Worm (Caenorhabditis elegans) whole organism, L4 larva: ENCODE data around the gene ugtp-1.

Experiments used
- F10B5.3 ChIP-seq: sonication (generic microtip); optimal IDR thresholded peaks from 2 replicates; lab custom pipeline; 2016; ENCODE audit warnings: mild to moderate bottlenecking, missing genetic modification characterization, missing compliant biosample characterization
- F49E8.2 ChIP-seq: sonication (generic microtip); optimal IDR thresholded peaks from 2 replicates; lab custom pipeline; 2016; ENCODE audit warnings: missing compliant biosample characterization, mild to moderate bottlenecking, missing genetic modification characterization, borderline replicate concordance
- Y5F2A.4 ChIP-seq: fragments of 200-800 bp; sonication (Bioruptor generic); optimal IDR thresholded peaks from 2 replicates; lab custom pipeline; 2018; ENCODE audit warnings: mild to moderate bottlenecking, missing genetic modification characterization, missing compliant biosample characterization
- attf-4 ChIP-seq: sonication (generic microtip); optimal IDR thresholded peaks from 3 replicates; lab custom pipeline; 2017; ENCODE audit warnings: missing biosample characterization, missing genetic modification characterization
- ceh-20 ChIP-seq: fragments of 200-800 bp; sonication (Bioruptor generic); IDR thresholded peaks from 2 replicates; pipeline ENCODE4 v1.3.6; 2022; ENCODE audit warnings: missing genetic modification reagents, missing genetic modification characterization, missing compliant biosample characterization
- ceh-44 ChIP-seq: fragments of 200-800 bp; sonication (Bioruptor generic); IDR thresholded peaks from 2 replicates; pipeline ENCODE4 v1.3.6; 2022; ENCODE audit warnings: missing genetic modification reagents, missing genetic modification characterization, missing compliant biosample characterization
- daf-16 ChIP-seq, 3 experiments: sonication (generic microtip); optimal IDR thresholded peaks; 2 replicates each; lab custom pipeline; 2016 to 2017; ENCODE audit warnings: missing genetic modification characterization in 3 of 3, missing genetic modification reagents in 3 of 3, mild to moderate bottlenecking in 2 of 3, missing compliant biosample characterization in 2 of 3, missing biosample characterization in 1 of 3, moderate library complexity in 1 of 3
- daf-8 ChIP-seq: fragments of 200-800 bp; sonication (Bioruptor generic); IDR thresholded peaks from 2 replicates; pipeline ENCODE4 v1.3.6; 2022; ENCODE audit warnings: missing genetic modification characterization, missing compliant biosample characterization
- dmd-6 ChIP-seq: fragments of 200-800 bp; sonication (Bioruptor generic); IDR thresholded peaks from 2 replicates; pipeline ENCODE4 v1.3.6; 2022; ENCODE audit warnings: missing genetic modification reagents, missing genetic modification characterization, missing compliant biosample characterization
- dve-1 ChIP-seq: sonication (generic microtip); optimal IDR thresholded peaks from 2 replicates; lab custom pipeline; 2017; ENCODE audit warnings: antibody characterized with exemption, mild to moderate bottlenecking, missing genetic modification characterization, missing compliant biosample characterization; ENCODE audit not compliant: insufficient read depth
- egl-43 ChIP-seq: fragments of 200-800 bp; sonication (Bioruptor generic); IDR thresholded peaks from 2 replicates; pipeline ENCODE4 v1.3.6; 2022; ENCODE audit warnings: missing genetic modification reagents, missing genetic modification characterization, missing compliant biosample characterization
- hif-1 ChIP-seq, 2 experiments: sonication (generic microtip); optimal IDR thresholded peaks; 2 replicates each; lab custom pipeline; 2016 to 2017; ENCODE audit warnings: missing compliant biosample characterization in 2 of 2, missing genetic modification characterization in 2 of 2, missing genetic modification reagents in 2 of 2, missing genotype in 2 of 2, mild to moderate bottlenecking in 1 of 2
- hlh-11 ChIP-seq: fragments of 200-800 bp; sonication (Bioruptor generic); optimal IDR thresholded peaks from 2 replicates; lab custom pipeline; 2018; ENCODE audit warnings: mild to moderate bottlenecking, missing genetic modification characterization, missing compliant biosample characterization
- hlh-30 ChIP-seq: sonication (generic microtip); optimal IDR thresholded peaks from 2 replicates; lab custom pipeline; 2017; ENCODE audit warnings: antibody characterized with exemption, mild to moderate bottlenecking, missing genetic modification characterization, missing compliant biosample characterization; ENCODE audit not compliant: insufficient read depth
- lin-38 ChIP-seq: fragments of 200-800 bp; sonication (Bioruptor generic); IDR thresholded peaks from 2 replicates; pipeline ENCODE4 v1.3.6; 2022; ENCODE audit warnings: missing genetic modification reagents, missing genetic modification characterization, missing compliant biosample characterization
- lin-39 ChIP-seq: fragments of 150-350 bp; optimal IDR thresholded peaks from 2 replicates; lab custom pipeline; 2014; ENCODE audit warnings: missing biosample characterization, missing genetic modification reagents, missing genetic modification characterization
- lsy-2 ChIP-seq, 2 experiments: fragments of 150-350 bp in 1 of 2; sonication (generic microtip) in 1 of 2; optimal IDR thresholded peaks; 2 replicates each; lab custom pipeline; 2014 to 2017; ENCODE audit warnings: missing biosample characterization in 2 of 2, missing genetic modification characterization in 2 of 2
- mep-1 ChIP-seq: fragments of 150-350 bp; sonication (generic microtip); optimal IDR thresholded peaks from 3 replicates; lab custom pipeline; 2014; ENCODE audit warnings: missing biosample characterization, missing genetic modification characterization
- mes-2 ChIP-seq: sonication (generic microtip); optimal IDR thresholded peaks from 2 replicates; lab custom pipeline; 2016; ENCODE audit warnings: missing genotype, mild to moderate bottlenecking, missing genetic modification characterization, missing compliant biosample characterization; ENCODE audit not compliant: poor library complexity, severe bottlenecking
- mxl-3 ChIP-seq: fragments of 200-800 bp; sonication (Bioruptor generic); optimal IDR thresholded peaks from 2 replicates; lab custom pipeline; 2018; ENCODE audit warnings: mild to moderate bottlenecking, missing genetic modification characterization, missing compliant biosample characterization
- nhr-102 ChIP-seq: sonication (generic microtip); optimal IDR thresholded peaks from 2 replicates; lab custom pipeline; 2016; ENCODE audit warnings: mild to moderate bottlenecking, missing genetic modification characterization, moderate library complexity, missing compliant biosample characterization
- nhr-25 ChIP-seq: sonication (generic microtip); optimal IDR thresholded peaks from 2 replicates; lab custom pipeline; 2017; ENCODE audit warnings: missing genetic modification characterization, mild to moderate bottlenecking, missing compliant biosample characterization, antibody characterized with exemption, moderate library complexity, borderline replicate concordance; ENCODE audit not compliant: insufficient read depth
- nhr-28 ChIP-seq: fragments of 150-350 bp; optimal IDR thresholded peaks from 2 replicates; lab custom pipeline; 2014; ENCODE audit warnings: missing biosample characterization, missing genetic modification characterization
- nhr-41 ChIP-seq: fragments of 200-800 bp; sonication (Bioruptor generic); IDR thresholded peaks from 2 replicates; pipeline ENCODE4 v1.3.6; 2022; ENCODE audit warnings: missing genetic modification reagents, missing genetic modification characterization, missing compliant biosample characterization
- nhr-6 ChIP-seq: fragments of 150-350 bp; optimal IDR thresholded peaks from 2 replicates; lab custom pipeline; 2014; ENCODE audit warnings: missing biosample characterization, missing genetic modification characterization
- pha-4 ChIP-seq, 2 experiments: fragments of 150-350 bp in 1 of 2; fragments of 200-800 bp in 1 of 2; sonication (Bioruptor generic) in 1 of 2; IDR thresholded peaks in 1 of 2; optimal IDR thresholded peaks in 1 of 2; 2 replicates each; pipeline versions ENCODE4 v1.3.6 to Lab custom; 2014 to 2022; ENCODE audit warnings: missing genetic modification characterization in 2 of 2, missing genetic modification reagents in 2 of 2, missing biosample characterization in 1 of 2, missing compliant biosample characterization in 1 of 2
- pqm-1 ChIP-seq: sonication (generic microtip); optimal IDR thresholded peaks from 2 replicates; lab custom pipeline; 2017; ENCODE audit warnings: missing biosample characterization, missing genetic modification characterization
- rbr-2 ChIP-seq: sonication (generic microtip); optimal IDR thresholded peaks from 2 replicates; lab custom pipeline; 2016; ENCODE audit warnings: missing genotype, missing genetic modification characterization, missing compliant biosample characterization
- spr-3 ChIP-seq: fragments of 200-800 bp; sonication (Bioruptor generic); optimal IDR thresholded peaks from 2 replicates; lab custom pipeline; 2018; ENCODE audit warnings: mild to moderate bottlenecking, missing genetic modification characterization, missing compliant biosample characterization
- unc-39 ChIP-seq: sonication (generic microtip); optimal IDR thresholded peaks from 2 replicates; lab custom pipeline; 2017; ENCODE audit warnings: missing biosample characterization, missing genetic modification characterization
- zag-1 ChIP-seq: fragments of 150-350 bp; optimal IDR thresholded peaks from 2 replicates; lab custom pipeline; 2014; ENCODE audit warnings: missing biosample characterization, missing genetic modification characterization
- zip-11 ChIP-seq: fragments of 200-800 bp; sonication (Bioruptor generic); IDR thresholded peaks from 2 replicates; pipeline ENCODE4 v1.3.6; 2022; ENCODE audit warnings: missing genetic modification characterization, missing compliant biosample characterization
- ztf-7 ChIP-seq: fragments of 150-350 bp; optimal IDR thresholded peaks from 2 replicates; lab custom pipeline; 2014; ENCODE audit warnings: missing biosample characterization, missing genetic modification characterization

Gene ugtp-1

ce11 chrIII:8696680-8697079 is 53.8 kb downstream of the ugtp-1 start:
- TF ChIP-seq F49E8.2 (tag; lab: Kevin White, UChicago) (no peak), hlh-30 (tag; lab: Kevin White, UChicago) (peak; percentile 47), ztf-7 (tag; lab: Kevin White, UChicago) (no peak), spr-3 (GFP tag; lab: Kevin White, UChicago) (no peak), hif-1 (tag; optimal IDR thresholded peaks at IDR 0.05; lab: Kevin White, UChicago) (peak in 1 of 2 experiments; percentile 12), nhr-102 (tag; lab: Kevin White, UChicago) (no peak), mes-2 (tag; lab: Kevin White, UChicago) (peak; percentile 61), nhr-6 (tag; lab: Kevin White, UChicago) (peak; percentile 48), unc-39 (tag; lab: Kevin White, UChicago) (no peak), rbr-2 (tag; lab: Kevin White, UChicago) (no peak), daf-16 (GFP tag; optimal IDR thresholded peaks at IDR 0.05; lab: Kevin White, UChicago) (no peak), daf-16 (tag; optimal IDR thresholded peaks at IDR 0.05; lab: Kevin White, UChicago) (peak; percentile 21), F10B5.3 (tag; lab: Kevin White, UChicago) (no peak), ceh-20 (GFP tag; lab: Robert Waterston, UW) (no peak), attf-4 (tag; lab: Kevin White, UChicago) (no peak), lin-38 (GFP tag; lab: Robert Waterston, UW) (0 out of 2 replicates have a peak, but pooled peaks have one; percentile 8), pha-4 (GFP tag; IDR thresholded peaks at IDR 0.05; lab: Robert Waterston, UW) (no peak), pha-4 (tag; optimal IDR thresholded peaks at IDR 0.05; lab: Kevin White, UChicago) (peak; percentile 28), mep-1 (peak; percentile 30), mxl-3 (GFP tag; lab: Kevin White, UChicago) (no peak), dmd-6 (peak; percentile 54), zip-11 (no peak), zag-1 (tag; lab: Kevin White, UChicago) (no peak), nhr-41 (no peak), Y5F2A.4 (GFP tag; lab: Kevin White, UChicago) (no peak), hlh-11 (tag; lab: Kevin White, UChicago) (peak; percentile 53), lin-39 (tag; lab: Kevin White, UChicago) (no peak), ceh-44 (no peak), nhr-25 (tag; lab: Kevin White, UChicago) (no peak), dve-1 (peak; percentile 68), daf-8 (no peak), nhr-28 (tag; lab: Kevin White, UChicago) (peak; percentile 94), lsy-2 (tag; optimal IDR thresholded peaks at IDR 0.05; lab: Kevin White, UChicago) (peak in 1 of 2 experiments; percentile 71), egl-43 (GFP tag; lab: Robert Waterston, UW) (no peak), pqm-1 (no peak)
